Worm (Caenorhabditis elegans): ENCODE measurements around the gene srr-7.

- no peak for TF ChIP-seq tbx-9 (tag; optimal IDR thresholded peaks at IDR 0.05; ENCODE audit: borderline replicate concordance)
- TF ChIP-seq efl-1 (GFP tag; optimal IDR thresholded peaks at IDR 0.05) = no peak
- TF ChIP-seq lsl-1 (GFP tag; optimal IDR thresholded peaks at IDR 0.05) = no peak
- TF ChIP-seq F37B4.10 (GFP tag; IDR thresholded peaks at IDR 0.05) = no peak
- no peak for TF ChIP-seq hlh-12 (tag; optimal IDR thresholded peaks at IDR 0.05)
- no peak for TF ChIP-seq die-1 (tag; optimal IDR thresholded peaks at IDR 0.05)
- no peak for TF ChIP-seq F23B12.7 (tag; optimal IDR thresholded peaks at IDR 0.05; ENCODE audit: insufficient read depth)
- TF ChIP-seq lin-54 (GFP tag; optimal IDR thresholded peaks at IDR 0.05) = no peak
- TF ChIP-seq zim-3 (tag; optimal IDR thresholded peaks at IDR 0.05) = no peak
- no peak for TF ChIP-seq pha-4 (tag; optimal IDR thresholded peaks at IDR 0.05)
These were observed 37.6 kb upstream of the srr-7 start, which contains the start of gene C01G10.17 for ce11 chrV:15090457-15090856.

All from whole organism, young adult.